Worm (Caenorhabditis elegans) whole organism, L3 larva: ENCODE data around the gene Y67H2A.10.
A peak's percentile ranks its signal among the peaks of the same experiment; 100 is the strongest.

Source experiments
- R02D3.7 ChIP-seq: fragments of 150-350 bp; optimal IDR thresholded peaks from 2 replicates; lab custom pipeline; 2014; ENCODE audit warnings: missing biosample characterization, missing genetic modification characterization
- ZK546.5 ChIP-seq: sonication (generic microtip); optimal IDR thresholded peaks from 2 replicates; lab custom pipeline; 2017; ENCODE audit warnings: missing biosample characterization, missing genetic modification characterization
- ama-1 ChIP-seq: fragments of 150-350 bp; optimal IDR thresholded peaks from 2 replicates; lab custom pipeline; 2018
- ceh-16 ChIP-seq: sonication (generic microtip); optimal IDR thresholded peaks from 2 replicates; lab custom pipeline; 2017; ENCODE audit warnings: missing biosample characterization, missing genetic modification characterization
- egl-27 ChIP-seq: sonication (generic microtip); optimal IDR thresholded peaks from 4 replicates; lab custom pipeline; 2017; ENCODE audit warnings: missing biosample characterization, missing genetic modification reagents, missing genetic modification characterization
- egl-5 ChIP-seq: fragments of 150-350 bp; optimal IDR thresholded peaks from 2 replicates; lab custom pipeline; 2017; ENCODE audit warnings: missing biosample characterization, missing genetic modification reagents, missing genetic modification characterization, inconsistent platforms
- elt-2 ChIP-seq: sonication (generic microtip); optimal IDR thresholded peaks from 2 replicates; lab custom pipeline; 2016; ENCODE audit warnings: missing genetic modification reagents, mild to moderate bottlenecking, missing genetic modification characterization, missing compliant biosample characterization
- elt-3 ChIP-seq, 3 experiments: fragments of 150-350 bp in 1 of 3; sonication (generic microtip) in 2 of 3; optimal IDR thresholded peaks; 2 replicates in 2 of 3; 4 replicates in 1 of 3; lab custom pipeline; 2014 to 2017; ENCODE audit warnings: missing biosample characterization in 3 of 3, missing genetic modification characterization in 3 of 3
- fkh-10 ChIP-seq: sonication (generic microtip); optimal IDR thresholded peaks from 2 replicates; lab custom pipeline; 2017; ENCODE audit warnings: missing biosample characterization, missing genetic modification reagents, missing genetic modification characterization
- fkh-2 ChIP-seq: fragments of 150-350 bp; optimal IDR thresholded peaks from 2 replicates; lab custom pipeline; 2014; ENCODE audit warnings: missing biosample characterization, missing genetic modification reagents, missing genetic modification characterization
- fos-1 ChIP-seq: fragments of 150-350 bp; optimal IDR thresholded peaks from 2 replicates; lab custom pipeline; 2014; ENCODE audit warnings: missing biosample characterization, missing genetic modification characterization
- hmg-11 ChIP-seq: sonication (generic microtip); optimal IDR thresholded peaks from 2 replicates; lab custom pipeline; 2016; ENCODE audit warnings: missing genetic modification characterization, missing compliant biosample characterization
- jun-1 ChIP-seq: fragments of 150-350 bp; optimal IDR thresholded peaks from 2 replicates; lab custom pipeline; 2014; ENCODE audit warnings: missing biosample characterization, missing genetic modification reagents, missing genetic modification characterization
- lin-15B ChIP-seq: fragments of 150-350 bp; optimal IDR thresholded peaks from 2 replicates; lab custom pipeline; 2014; ENCODE audit warnings: missing biosample characterization, missing genetic modification characterization
- lin-39 ChIP-seq: fragments of 150-350 bp; optimal IDR thresholded peaks from 2 replicates; lab custom pipeline; 2018; ENCODE audit warnings: missing biosample characterization, missing genetic modification reagents, missing genetic modification characterization
- mdl-1 ChIP-seq: fragments of 150-350 bp; optimal IDR thresholded peaks from 2 replicates; lab custom pipeline; 2014; ENCODE audit warnings: missing biosample characterization, missing genetic modification characterization
- mml-1 ChIP-seq: fragments of 150-350 bp; sonication (generic microtip); optimal IDR thresholded peaks from 3 replicates; lab custom pipeline; 2014; ENCODE audit warnings: missing biosample characterization, missing genetic modification characterization
- nfya-1 ChIP-seq: sonication (generic microtip); optimal IDR thresholded peaks from 2 replicates; lab custom pipeline; 2017; ENCODE audit warnings: missing genetic modification characterization, mild to moderate bottlenecking, missing compliant biosample characterization, antibody characterized with exemption, moderate library complexity; ENCODE audit not compliant: insufficient read depth
- nhr-23 ChIP-seq: fragments of 150-350 bp; optimal IDR thresholded peaks from 2 replicates; lab custom pipeline; 2014; ENCODE audit warnings: missing biosample characterization, missing genetic modification reagents, missing genetic modification characterization
- nhr-25 ChIP-seq: sonication (generic microtip); optimal IDR thresholded peaks from 2 replicates; lab custom pipeline; 2017; ENCODE audit warnings: missing biosample characterization, missing genetic modification characterization
- nhr-28 ChIP-seq: fragments of 150-350 bp; optimal IDR thresholded peaks from 2 replicates; lab custom pipeline; 2014; ENCODE audit warnings: missing biosample characterization, missing genetic modification characterization
- nhr-43 ChIP-seq: sonication (generic microtip); optimal IDR thresholded peaks from 2 replicates; lab custom pipeline; 2016; ENCODE audit warnings: mild to moderate bottlenecking, missing genetic modification characterization, missing compliant biosample characterization; ENCODE audit not compliant: poor library complexity, severe bottlenecking
- nhr-67 ChIP-seq: fragments of 150-350 bp; optimal IDR thresholded peaks from 2 replicates; lab custom pipeline; 2014; ENCODE audit warnings: missing biosample characterization, missing genetic modification characterization
- nhr-76 ChIP-seq: fragments of 150-350 bp; sonication (generic microtip); optimal IDR thresholded peaks from 5 replicates; lab custom pipeline; 2014; ENCODE audit warnings: missing biosample characterization, missing genetic modification characterization
- pha-4 ChIP-seq: fragments of 150-350 bp; optimal IDR thresholded peaks from 2 replicates; lab custom pipeline; 2014; ENCODE audit warnings: missing biosample characterization, missing genetic modification reagents, missing genetic modification characterization
- pqm-1 ChIP-seq: fragments of 150-350 bp; optimal IDR thresholded peaks from 2 replicates; lab custom pipeline; 2017; ENCODE audit warnings: missing biosample characterization, missing genetic modification characterization, inconsistent platforms
- snpc-4 ChIP-seq: fragments of 150-350 bp; optimal IDR thresholded peaks from 2 replicates; lab custom pipeline; 2014; ENCODE audit warnings: missing biosample characterization, missing genetic modification characterization
- unc-39 ChIP-seq: sonication (generic microtip); optimal IDR thresholded peaks from 4 replicates; lab custom pipeline; 2017; ENCODE audit warnings: missing biosample characterization, missing genetic modification characterization
- unc-62 ChIP-seq: fragments of 150-350 bp; sonication (generic microtip); optimal IDR thresholded peaks from 4 replicates; lab custom pipeline; 2014; ENCODE audit warnings: missing biosample characterization, missing genetic modification reagents, missing genetic modification characterization
- ztf-11 ChIP-seq: fragments of 150-350 bp; optimal IDR thresholded peaks from 2 replicates; lab custom pipeline; 2014; ENCODE audit warnings: missing biosample characterization, missing genetic modification characterization
- ztf-4 ChIP-seq: fragments of 150-350 bp; optimal IDR thresholded peaks from 2 replicates; lab custom pipeline; 2014; ENCODE audit warnings: missing biosample characterization, missing genetic modification characterization

Y67H2A.10 gene

ce11 chrIV:13315344-13315743 is 26.0 kb upstream of the Y67H2A.10 start, which contains the start of gene fat-1:
TSS of gene fat-1 (plus strand) at chrIV:13315644.
- no peak for TF ChIP-seq lin-15B (tag; lab: Kevin White, UChicago)
- no peak for TF ChIP-seq lin-39 (tag; lab: Kevin White, UChicago)
- TF ChIP-seq jun-1 (tag; lab: Kevin White, UChicago): no peak

ce11 chrIV:13314181-13314580 is 24.9 kb upstream of the Y67H2A.10 start:
- TF ChIP-seq jun-1 (tag; lab: Kevin White, UChicago) (peak; percentile 82), pha-4 (no peak), elt-3 (tag; optimal IDR thresholded peaks at IDR 0.05; lab: Kevin White, UChicago) (peak in 1 of 3 experiments; percentile 46), nhr-43 (tag; lab: Kevin White, UChicago) (peak; percentile 46), hmg-11 (tag; lab: Kevin White, UChicago) (peak; percentile 15), mdl-1 (tag; lab: Kevin White, UChicago) (peak; percentile 3), fkh-10 (GFP tag; lab: Kevin White, UChicago) (no peak), elt-2 (tag; lab: Kevin White, UChicago) (peak; percentile 99), pqm-1 (peak; percentile 96), nhr-28 (tag; lab: Kevin White, UChicago) (no peak), nhr-76 (tag; lab: Kevin White, UChicago) (no peak)

- TF ChIP-seq ama-1 (lab: Kevin White, UChicago): no peak
- peak; percentile 36 for TF ChIP-seq nfya-1 (tag; lab: Kevin White, UChicago)
- TF ChIP-seq hmg-11 (tag; lab: Kevin White, UChicago): peak; percentile 52
- TF ChIP-seq nhr-23: no peak
- peak; percentile 44 for TF ChIP-seq lin-39 (tag; lab: Kevin White, UChicago)
- no peak for TF ChIP-seq egl-27 (tag; lab: Kevin White, UChicago)
- no peak for TF ChIP-seq egl-5 (tag; lab: Kevin White, UChicago)
- TF ChIP-seq elt-2 (tag; lab: Kevin White, UChicago): peak; percentile 73
- no peak for TF ChIP-seq R02D3.7 (tag; lab: Kevin White, UChicago)
Observed at ce11 chrIV:13313156-13313555, 23.9 kb upstream of the Y67H2A.10 start.

- peak; percentile 2 for TF ChIP-seq nhr-23
- peak; percentile 54 for TF ChIP-seq nfya-1 (tag; lab: Kevin White, UChicago)
- TF ChIP-seq lin-15B (tag; lab: Kevin White, UChicago): no peak
Observed at ce11 chrIV:13311331-13312034, 22.2 kb upstream of the Y67H2A.10 start.

DNA sequence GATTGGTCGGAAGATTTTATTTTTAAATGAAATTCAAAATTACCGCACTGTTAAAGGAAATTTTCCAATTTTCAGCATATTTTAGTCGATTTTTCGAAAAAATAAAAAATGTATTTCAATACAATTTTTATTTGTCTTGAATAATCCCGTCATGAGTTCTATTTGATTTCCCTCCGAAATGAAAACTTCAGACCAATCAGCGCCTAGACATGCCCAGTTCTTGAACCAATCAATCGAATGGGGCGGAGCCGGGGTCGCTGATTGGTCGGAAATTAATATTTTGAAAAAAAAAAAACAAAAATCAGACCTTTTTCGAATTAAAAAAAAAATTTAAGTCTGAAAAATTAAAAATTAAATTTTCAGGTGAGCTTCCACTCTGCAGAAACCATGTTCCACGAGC is 20.3 kb upstream of the Y67H2A.10 start:
- no peak for TF ChIP-seq egl-27 (tag; lab: Kevin White, UChicago)
- no peak for TF ChIP-seq mdl-1 (tag; lab: Kevin White, UChicago)
- TF ChIP-seq nfya-1 (tag; lab: Kevin White, UChicago): peak; percentile 70

DNA sequence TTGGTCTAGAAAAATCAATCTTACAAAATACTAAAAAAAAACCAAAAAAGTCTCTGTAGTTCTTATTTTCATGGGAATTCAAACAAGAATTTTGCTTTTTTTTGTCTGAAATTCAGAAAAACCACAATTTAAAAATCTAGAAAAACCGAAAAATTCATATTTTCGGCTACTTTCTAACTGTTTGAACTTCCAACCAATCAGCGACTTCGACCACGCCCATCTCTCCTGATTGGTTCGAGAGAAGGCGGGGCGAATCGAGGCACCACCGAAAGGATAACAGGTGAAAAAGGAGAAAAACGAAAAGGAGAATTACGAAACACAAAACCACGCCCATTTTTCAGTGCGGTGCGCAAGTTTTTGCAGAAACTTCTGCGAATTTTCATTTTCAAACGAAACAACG is 15.5 kb upstream of the Y67H2A.10 start:
- peak; percentile 76 for TF ChIP-seq nfya-1 (tag; lab: Kevin White, UChicago)
- no peak for TF ChIP-seq unc-39 (tag; lab: Kevin White, UChicago)
- no peak for TF ChIP-seq ZK546.5 (tag; lab: Kevin White, UChicago)
- no peak for TF ChIP-seq nhr-25

- TF ChIP-seq jun-1 (tag; lab: Kevin White, UChicago) (no peak), unc-62 (GFP tag; lab: Kevin White, UChicago) (no peak), fos-1 (no peak), nfya-1 (tag; lab: Kevin White, UChicago) (no peak), lin-39 (tag; lab: Kevin White, UChicago) (no peak), fkh-2 (tag; lab: Kevin White, UChicago) (no peak), nhr-28 (tag; lab: Kevin White, UChicago) (no peak), R02D3.7 (tag; lab: Kevin White, UChicago) (no peak), snpc-4 (tag; lab: Kevin White, UChicago) (no peak), fkh-10 (GFP tag; lab: Kevin White, UChicago) (no peak), nhr-67 (tag; lab: Kevin White, UChicago) (no peak), mml-1 (tag; lab: Kevin White, UChicago) (no peak), ztf-11 (tag; lab: Kevin White, UChicago) (no peak), elt-2 (tag; lab: Kevin White, UChicago) (no peak), pha-4 (no peak), nhr-43 (tag; lab: Kevin White, UChicago) (no peak), ceh-16 (no peak), ztf-4 (no peak), ZK546.5 (tag; lab: Kevin White, UChicago) (no peak)
- TF ChIP-seq, all 47 proteins: peak for 0
Observed at ce11 chrIV:13303442-13303841, 14.1 kb upstream of the Y67H2A.10 start, which contains the start of gene Y67H2A.7. TSS of gene Y67H2A.7 (plus strand) at chrIV:13303742.
